Worm (Caenorhabditis elegans) whole organism, mixed stage, embryonic: ENCODE measurements around the gene F56D3.1.

Experiments used
- ceh-39 ChIP-seq: fragments of 150-350 bp; optimal IDR thresholded peaks from 2 replicates; lab custom pipeline; 2014; ENCODE audit warnings: missing biosample characterization, missing genetic modification characterization
- ces-1 ChIP-seq: fragments of 150-350 bp; optimal IDR thresholded peaks from 2 replicates; lab custom pipeline; 2014; ENCODE audit warnings: missing biosample characterization, missing genetic modification reagents, missing genetic modification characterization
- lin-13 ChIP-seq: fragments of 150-350 bp; optimal IDR thresholded peaks from 2 replicates; lab custom pipeline; 2014; ENCODE audit warnings: missing biosample characterization, missing genetic modification characterization
- mab-5 ChIP-seq: fragments of 150-350 bp; optimal IDR thresholded peaks from 2 replicates; lab custom pipeline; 2014; ENCODE audit warnings: missing biosample characterization, missing genetic modification characterization
- mep-1 ChIP-seq: fragments of 150-350 bp; optimal IDR thresholded peaks from 2 replicates; lab custom pipeline; 2017; ENCODE audit warnings: missing biosample characterization, missing genetic modification reagents, missing genetic modification characterization, inconsistent platforms
- nhr-237 ChIP-seq: fragments of 150-350 bp; optimal IDR thresholded peaks from 2 replicates; lab custom pipeline; 2014; ENCODE audit warnings: missing biosample characterization, missing genetic modification characterization
- nhr-28 ChIP-seq: fragments of 150-350 bp; optimal IDR thresholded peaks from 2 replicates; lab custom pipeline; 2014; ENCODE audit warnings: missing biosample characterization, missing genetic modification characterization
- nhr-76 ChIP-seq: sonication (generic microtip); optimal IDR thresholded peaks from 2 replicates; lab custom pipeline; 2017; ENCODE audit warnings: missing biosample characterization, missing genetic modification characterization
- pha-4 ChIP-seq: fragments of 150-350 bp; optimal IDR thresholded peaks from 2 replicates; lab custom pipeline; 2018; ENCODE audit warnings: missing biosample characterization, missing genetic modification reagents, missing genetic modification characterization
- sem-2 ChIP-seq: fragments of 200-800 bp; sonication (Bioruptor generic); optimal IDR thresholded peaks from 2 replicates; lab custom pipeline; 2018; ENCODE audit warnings: mild to moderate bottlenecking, missing genetic modification characterization, missing compliant biosample characterization
- sptf-1 ChIP-seq: sonication (generic microtip); optimal IDR thresholded peaks from 2 replicates; lab custom pipeline; 2017; ENCODE audit warnings: mild to moderate bottlenecking, missing genetic modification characterization, moderate library complexity, missing compliant biosample characterization
- unc-39 ChIP-seq: fragments of 150-350 bp; optimal IDR thresholded peaks from 2 replicates; lab custom pipeline; 2014; ENCODE audit warnings: missing biosample characterization, missing genetic modification characterization
- unc-62 ChIP-seq: fragments of 150-350 bp; optimal IDR thresholded peaks from 2 replicates; lab custom pipeline; 2014; ENCODE audit warnings: missing biosample characterization, missing genetic modification reagents, missing genetic modification characterization

DNA sequence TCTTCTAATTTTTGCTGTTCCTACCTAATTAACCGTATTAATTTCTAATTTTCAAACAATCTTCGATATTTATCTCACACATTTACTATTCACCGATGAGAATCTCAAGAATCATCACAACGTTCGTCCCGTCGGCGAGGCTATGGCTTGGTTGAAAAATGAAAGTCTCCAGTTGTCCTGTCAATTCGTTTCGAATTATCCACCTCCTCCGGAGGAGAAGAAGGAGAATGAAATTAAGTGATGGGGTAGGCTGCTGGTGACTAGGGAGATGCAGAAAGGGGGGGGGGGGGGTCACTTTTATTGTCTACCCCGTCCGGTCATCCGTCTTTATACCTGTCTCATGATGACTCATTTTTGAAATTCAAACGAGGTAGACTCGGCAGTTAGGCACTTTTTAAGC is 6.7 kb downstream of the F56D3.1 start:
- TF ChIP-seq unc-62 (no peak), unc-39 (tag; lab: Kevin White, UChicago) (no peak), nhr-76 (tag; lab: Kevin White, UChicago) (no peak), sptf-1 (tag; lab: Kevin White, UChicago) (no peak), sem-2 (no peak), lin-13 (tag; lab: Kevin White, UChicago) (no peak), mab-5 (tag; lab: Kevin White, UChicago) (no peak), nhr-28 (tag; lab: Kevin White, UChicago) (no peak), mep-1 (tag; lab: Kevin White, UChicago) (no peak), pha-4 (no peak), ceh-39 (no peak), ces-1 (GFP tag; lab: Kevin White, UChicago) (no peak), nhr-237 (tag; lab: Kevin White, UChicago) (no peak)
